Fruit fly (Drosophila melanogaster) whole organism, wandering third instar larva: ENCODE measurements around the gene Cyp318a1.

Source experiments
- Abd-B ChIP-seq: fragments of >200 bp; optimal IDR thresholded peaks from 2 replicates; lab custom pipeline; 2017; ENCODE audit warnings: missing biosample characterization, missing genetic modification characterization
- CG9705 ChIP-seq: fragments of 200-800 bp; sonication (Bioruptor generic); optimal IDR thresholded peaks from 2 replicates; lab custom pipeline; 2018; ENCODE audit warnings: missing biosample characterization, mild to moderate bottlenecking, missing genetic modification characterization
- Dfd ChIP-seq: fragments of >200 bp; optimal IDR thresholded peaks from 2 replicates; lab custom pipeline; 2017; ENCODE audit warnings: missing biosample characterization, missing genetic modification characterization
- Dif ChIP-seq: fragments of 200-275, 200-300 bp; sonication (Bioruptor generic); optimal IDR thresholded peaks from 2 replicates; lab custom pipeline; 2018; ENCODE audit warnings: missing biosample characterization, missing genetic modification characterization; ENCODE audit not compliant: partially characterized antibody
- GATAd ChIP-seq: sonication (Bioruptor generic); optimal IDR thresholded peaks from 2 replicates; lab custom pipeline; 2016; ENCODE audit warnings: missing biosample characterization, missing genetic modification characterization
- HLH106 ChIP-seq: fragments of 200-800 bp; optimal IDR thresholded peaks from 3 replicates; lab custom pipeline; 2019; ENCODE audit warnings: missing biosample characterization, mild to moderate bottlenecking, missing genetic modification characterization, moderate library complexity
- Hnf4 ChIP-seq: fragments of 200-800 bp; sonication (Bioruptor generic); optimal IDR thresholded peaks from 2 replicates; lab custom pipeline; 2016; ENCODE audit warnings: missing biosample characterization, mild to moderate bottlenecking, missing genetic modification characterization
- Hr78 ChIP-seq: fragments of >200 bp; optimal IDR thresholded peaks from 2 replicates; lab custom pipeline; 2017; ENCODE audit warnings: missing biosample characterization, missing genetic modification characterization
- Hr83 ChIP-seq: fragments of 200-300 bp; sonication (Bioruptor generic); optimal IDR thresholded peaks from 2 replicates; lab custom pipeline; 2016; ENCODE audit warnings: missing biosample characterization, mild to moderate bottlenecking, missing genetic modification characterization, moderate library complexity; ENCODE audit not compliant: poor library complexity, severe bottlenecking
- Jra ChIP-seq: sonication (Bioruptor generic); optimal IDR thresholded peaks from 2 replicates; lab custom pipeline; 2016; ENCODE audit warnings: missing biosample characterization, missing genetic modification characterization
- Mio ChIP-seq: sonication (Bioruptor generic); optimal IDR thresholded peaks from 2 replicates; lab custom pipeline; 2016; ENCODE audit warnings: missing biosample characterization, missing genetic modification characterization
- Myc ChIP-seq: fragments of >200 bp; optimal IDR thresholded peaks from 2 replicates; lab custom pipeline; 2017
- N ChIP-seq: fragments of >200 bp; optimal IDR thresholded peaks from 2 replicates; lab custom pipeline; 2018; ENCODE audit warnings: missing biosample characterization, missing external identifiers, missing genetic modification characterization
- Rel ChIP-seq, 2 experiments: fragments of 200-800 bp; sonication (Bioruptor generic) in 1 of 2; optimal IDR thresholded peaks; 2 replicates in 1 of 2; 3 replicates in 1 of 2; lab custom pipeline; 2016 to 2019; ENCODE audit warnings: mild to moderate bottlenecking in 2 of 2, missing biosample characterization in 2 of 2, missing genetic modification characterization in 2 of 2, moderate library complexity in 1 of 2
- Sp1 ChIP-seq: fragments of 200-800 bp; sonication (Bioruptor generic); optimal IDR thresholded peaks from 3 replicates; lab custom pipeline; 2019; ENCODE audit warnings: missing biosample characterization, mild to moderate bottlenecking, missing genetic modification characterization, moderate library complexity
- Vsx2 ChIP-seq: fragments of 200-300, 225-300 bp; sonication (Bioruptor generic); optimal IDR thresholded peaks from 2 replicates; lab custom pipeline; 2018; ENCODE audit warnings: missing biosample characterization, missing genetic modification characterization; ENCODE audit not compliant: partially characterized antibody
- br ChIP-seq: fragments of 200-800 bp; sonication (Bioruptor generic); optimal IDR thresholded peaks from 2 replicates; lab custom pipeline; 2016; ENCODE audit warnings: missing biosample characterization, missing genetic modification characterization
- brk ChIP-seq: fragments of 200-800 bp; sonication (Bioruptor generic); optimal IDR thresholded peaks from 2 replicates; lab custom pipeline; 2016; ENCODE audit warnings: missing biosample characterization, mild to moderate bottlenecking, missing genetic modification characterization
- dl ChIP-seq, 2 experiments: fragments of 175-275, 200-275 bp in 1 of 2; fragments of 200-275 bp in 1 of 2; sonication (Bioruptor generic); optimal IDR thresholded peaks; lab custom pipeline; 2018; ENCODE audit warnings: mild to moderate bottlenecking in 2 of 2, missing biosample characterization in 2 of 2, missing genetic modification characterization in 2 of 2, moderate library complexity in 2 of 2; ENCODE audit not compliant: partially characterized antibody in 2 of 2, insufficient read depth in 1 of 2
- dmrt93B ChIP-seq: fragments of 200-800 bp; sonication (Bioruptor generic); optimal IDR thresholded peaks from 2 replicates; lab custom pipeline; 2018; ENCODE audit warnings: missing biosample characterization, mild to moderate bottlenecking, missing genetic modification characterization
- dsf ChIP-seq: sonication (Bioruptor generic); optimal IDR thresholded peaks from 2 replicates; lab custom pipeline; 2016; ENCODE audit warnings: missing biosample characterization, missing genetic modification characterization, borderline replicate concordance
- ey ChIP-seq: fragments of 200-800 bp; sonication (Bioruptor generic); optimal IDR thresholded peaks from 2 replicates; lab custom pipeline; 2016; ENCODE audit warnings: missing biosample characterization, missing genetic modification characterization
- jim ChIP-seq: fragments of 175-275, 200-325 bp; sonication (Bioruptor generic); optimal IDR thresholded peaks from 2 replicates; lab custom pipeline; 2016; ENCODE audit warnings: missing biosample characterization, mild to moderate bottlenecking, missing genetic modification characterization
- lola ChIP-seq: fragments of >200 bp; optimal IDR thresholded peaks from 2 replicates; lab custom pipeline; 2017; ENCODE audit warnings: missing biosample characterization, missing genetic modification characterization
- pan ChIP-seq: fragments of >200 bp; optimal IDR thresholded peaks from 2 replicates; lab custom pipeline; 2017
- psq ChIP-seq: fragments of 200-800 bp; sonication (Bioruptor generic); optimal IDR thresholded peaks from 3 replicates; lab custom pipeline; 2017; ENCODE audit warnings: missing biosample characterization, mild to moderate bottlenecking, missing genetic modification characterization, moderate library complexity
- rgr ChIP-seq: fragments of 200-800 bp; sonication (Bioruptor generic); optimal IDR thresholded peaks from 3 replicates; lab custom pipeline; 2016; ENCODE audit warnings: missing biosample characterization, mild to moderate bottlenecking, missing genetic modification characterization
- sage ChIP-seq: fragments of 200-800 bp; sonication (Bioruptor generic); optimal IDR thresholded peaks from 2 replicates; lab custom pipeline; 2016; ENCODE audit warnings: missing biosample characterization, mild to moderate bottlenecking, missing genetic modification characterization
- sv ChIP-seq: fragments of 200-800 bp; sonication (Bioruptor generic); optimal IDR thresholded peaks from 3 replicates; lab custom pipeline; 2016; ENCODE audit warnings: missing biosample characterization, missing genetic modification characterization
- tai ChIP-seq: sonication (Bioruptor generic); optimal IDR thresholded peaks from 2 replicates; lab custom pipeline; 2016; ENCODE audit warnings: missing biosample characterization, missing genetic modification characterization
- woc ChIP-seq: sonication (Bioruptor generic); optimal IDR thresholded peaks from 2 replicates; lab custom pipeline; 2016; ENCODE audit warnings: missing biosample characterization, mild to moderate bottlenecking, missing genetic modification characterization

Cyp318a1 gene

DNA sequence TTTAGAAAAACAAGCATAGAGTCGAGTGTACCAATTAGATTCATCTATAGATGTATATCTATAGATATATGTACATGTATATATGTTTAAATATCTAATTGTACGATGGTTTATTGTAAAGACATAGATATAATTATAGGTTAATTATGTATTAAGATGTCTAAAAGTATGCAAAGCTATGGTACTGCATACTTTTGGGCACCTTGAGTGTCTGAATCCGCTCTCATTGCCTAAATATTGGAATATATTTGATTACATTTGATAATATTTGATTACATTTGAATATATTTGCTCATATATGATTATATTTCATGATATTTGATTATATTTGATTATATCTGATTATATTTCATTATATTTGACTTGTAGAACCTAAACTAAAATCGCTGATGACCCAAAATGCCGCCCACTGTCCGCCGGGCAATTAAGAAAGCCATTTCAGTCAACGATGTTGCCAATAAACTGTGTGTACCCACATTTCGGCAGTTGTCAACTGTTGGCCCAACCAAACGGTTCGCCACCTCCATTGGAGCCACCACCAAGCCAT, at the start of gene Cyp318a1:
TSS of gene Cyp318a1 (plus strand) at position 497 of the 547 bp plus-strand sequence.
- TF ChIP-seq pan (lab: Kevin White, UChicago) (no peak), dl (GFP tag; optimal IDR thresholded peaks at IDR 0.05; lab: Kevin White, UChicago; ENCODE audit: insufficient read depth in 1 of 2, partially characterized antibody in 2 of 2) (no peak), Abd-B (GFP tag; lab: Kevin White, UChicago) (no peak), tai (GFP tag; lab: Kevin White, UChicago) (no peak), dsf (GFP tag; lab: Kevin White, UChicago) (no peak), woc (GFP tag; lab: Kevin White, UChicago) (no peak), lola (GFP tag; lab: Kevin White, UChicago) (no peak), psq (GFP tag; lab: Kevin White, UChicago) (no peak)

DNA sequence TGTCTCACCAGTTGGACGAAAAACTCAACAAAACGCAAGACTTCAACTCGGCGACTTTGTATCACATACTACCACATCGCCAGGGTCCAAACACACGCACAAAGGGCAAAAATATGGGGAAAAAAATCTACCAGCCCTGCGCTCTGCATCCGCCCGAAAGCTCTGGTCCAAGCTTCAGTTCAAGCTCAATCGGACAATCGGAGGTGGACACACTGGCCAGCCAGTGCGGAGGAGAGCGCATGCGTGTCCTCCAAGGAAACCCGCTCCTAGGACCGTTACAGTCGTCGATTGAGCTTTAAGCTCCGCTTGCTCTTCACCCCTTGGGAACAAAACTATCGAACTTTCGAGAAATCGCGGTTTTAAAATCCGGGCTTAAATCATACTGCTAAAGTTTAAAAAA, 48.6 kb upstream of the Cyp318a1 start:
- no peak for TF ChIP-seq Dif (GFP tag; lab: Kevin White, UChicago)
- TF ChIP-seq Rel (GFP tag; optimal IDR thresholded peaks at IDR 0.05; lab: Kevin White, UChicago), result no peak
- TF ChIP-seq Rel (tag; optimal IDR thresholded peaks at IDR 0.05; lab: Kevin White, UChicago), result no peak
- no peak for TF ChIP-seq Hnf4
- no peak for TF ChIP-seq HLH106 (tag; lab: Kevin White, UChicago)
- TF ChIP-seq ey (GFP tag; lab: Kevin White, UChicago), result no peak
- TF ChIP-seq Abd-B (GFP tag; lab: Kevin White, UChicago), result no peak
- TF ChIP-seq N (GFP tag; lab: Kevin White, UChicago), result no peak
- no peak for TF ChIP-seq Vsx2 (GFP tag; lab: Kevin White, UChicago)
- TF ChIP-seq GATAd (GFP tag; lab: Kevin White, UChicago), result no peak
- TF ChIP-seq sage, result no peak
- TF ChIP-seq Mio (GFP tag; lab: Kevin White, UChicago), result no peak
- TF ChIP-seq CG9705 (GFP tag; lab: Kevin White, UChicago), result no peak
- TF ChIP-seq pan (lab: Kevin White, UChicago), result no peak

DNA sequence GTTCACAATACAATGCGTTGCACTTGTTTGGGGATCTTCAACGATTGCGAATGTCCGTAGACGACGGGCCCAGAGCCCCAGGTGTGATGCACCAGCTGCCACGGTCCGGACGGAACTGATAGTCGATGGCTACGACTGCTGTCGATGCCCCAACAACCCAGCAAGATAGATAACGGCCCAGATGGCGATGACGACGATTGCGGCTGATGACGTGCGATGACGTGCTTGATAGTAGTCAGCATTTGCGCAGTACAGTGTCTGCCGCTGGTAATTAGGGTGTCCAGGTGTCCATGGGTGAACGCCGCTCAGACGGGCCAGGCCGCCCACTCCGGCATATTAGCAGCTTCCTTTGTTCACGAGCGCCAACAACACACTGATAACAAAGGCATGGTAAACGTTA, 47.4 kb upstream of the Cyp318a1 start, which contains the start of gene cac:
TSS of gene cac (minus strand) at position 101 of the 400 bp plus-strand sequence.
- no peak for TF ChIP-seq Myc (lab: Kevin White, UChicago)
- TF ChIP-seq Sp1, result no peak
- no peak for TF ChIP-seq Jra (GFP tag; lab: Kevin White, UChicago)
- no peak for TF ChIP-seq Hr83 (GFP tag; lab: Kevin White, UChicago)

DNA sequence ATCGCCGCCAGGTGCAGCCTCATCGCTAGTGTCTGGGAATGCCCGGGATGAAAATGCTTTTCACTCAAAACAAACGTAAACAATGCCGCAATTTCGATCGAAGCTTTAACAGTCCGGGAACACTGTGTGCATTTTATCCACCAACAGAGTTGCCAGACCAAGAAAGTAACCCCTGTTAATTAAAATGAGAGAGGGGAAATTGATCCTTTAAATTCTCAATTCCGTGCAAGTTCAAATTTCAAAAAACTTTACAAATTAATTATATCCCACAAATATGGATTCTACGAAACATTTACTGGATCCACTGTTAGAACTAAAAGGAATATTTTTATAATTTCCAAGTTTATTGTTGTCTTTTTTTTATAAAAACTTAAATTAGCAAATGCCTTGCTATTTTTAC, 44.8 kb upstream of the Cyp318a1 start, which contains the start of gene gd:
TSS of gene gd (minus strand) at position 101 of the 400 bp plus-strand sequence.
- TF ChIP-seq Sp1, result no peak
- TF ChIP-seq Hnf4, result no peak
- no peak for TF ChIP-seq Vsx2 (GFP tag; lab: Kevin White, UChicago)
- no peak for TF ChIP-seq brk (GFP tag; lab: Kevin White, UChicago)
- no peak for TF ChIP-seq Dfd
- TF ChIP-seq N (GFP tag; lab: Kevin White, UChicago), result no peak
- TF ChIP-seq jim, result no peak
- no peak for TF ChIP-seq rgr
- TF ChIP-seq br (GFP tag; lab: Kevin White, UChicago), result no peak
- no peak for TF ChIP-seq dmrt93B (GFP tag; lab: Kevin White, UChicago)
- no peak for TF ChIP-seq sv (GFP tag; lab: Kevin White, UChicago)
- TF ChIP-seq HLH106 (tag; lab: Kevin White, UChicago), result no peak
- no peak for TF ChIP-seq GATAd (GFP tag; lab: Kevin White, UChicago)
- no peak for TF ChIP-seq psq (GFP tag; lab: Kevin White, UChicago)
- no peak for TF ChIP-seq Hr78 (GFP tag; lab: Kevin White, UChicago)
- no peak for TF ChIP-seq CG9705 (GFP tag; lab: Kevin White, UChicago)
- TF ChIP-seq dl (GFP tag; optimal IDR thresholded peaks at IDR 0.05; lab: Kevin White, UChicago; ENCODE audit: insufficient read depth in 1 of 2, partially characterized antibody in 2 of 2), result no peak
- TF ChIP-seq ey (GFP tag; lab: Kevin White, UChicago), result no peak
- TF ChIP-seq, all 38 proteins: peak for 0

dm6 chrX:11988912-11989311, 43.5 kb upstream of the Cyp318a1 start, which contains the start of gene tsg:
Gene tsg, minus strand, starts transcription at chrX:11988948.
- TF ChIP-seq Jra (GFP tag; lab: Kevin White, UChicago) (no peak), Mio (GFP tag; lab: Kevin White, UChicago) (no peak)
- TF ChIP-seq, all 38 proteins: peak for 0
